Worm (Caenorhabditis elegans): ENCODE data around the gene oac-4.

DNA sequence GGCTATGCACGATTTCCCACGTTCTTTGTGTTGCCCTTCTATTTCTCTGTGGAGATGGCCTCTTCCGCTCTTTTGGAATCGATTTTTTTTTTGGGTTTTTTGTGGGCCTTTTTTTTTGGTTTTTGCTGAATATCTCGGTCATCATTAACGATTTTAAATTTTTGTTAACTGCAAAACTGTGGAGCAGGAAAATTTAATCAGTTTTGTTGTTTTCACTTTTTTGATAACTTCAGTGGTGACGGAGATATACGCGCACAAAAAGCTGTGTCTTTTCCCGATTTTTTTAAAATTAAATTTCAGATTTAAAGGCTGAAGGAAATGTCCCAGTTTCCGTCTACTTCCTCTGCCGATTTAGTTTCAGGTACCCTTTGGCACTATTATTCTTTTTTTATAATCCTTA is 50.6 kb downstream of the oac-4 start, which contains the start of gene T24E12.1:
- TF ChIP-seq ztf-29 (GFP tag; IDR thresholded peaks at IDR 0.05) (no peak), T22C8.4 (GFP tag; IDR thresholded peaks at IDR 0.05) (no peak), tab-1 (GFP tag; IDR thresholded peaks at IDR 0.05) (no peak), ztf-23 (GFP tag; IDR thresholded peaks at IDR 0.05) (no peak), klf-2 (GFP tag; conservative IDR thresholded peaks at IDR 0.05) (no peak)
